Worm (Caenorhabditis elegans): Measurements from ENCODE around the gene C14C6.8.

Gene C14C6.8

DNA sequence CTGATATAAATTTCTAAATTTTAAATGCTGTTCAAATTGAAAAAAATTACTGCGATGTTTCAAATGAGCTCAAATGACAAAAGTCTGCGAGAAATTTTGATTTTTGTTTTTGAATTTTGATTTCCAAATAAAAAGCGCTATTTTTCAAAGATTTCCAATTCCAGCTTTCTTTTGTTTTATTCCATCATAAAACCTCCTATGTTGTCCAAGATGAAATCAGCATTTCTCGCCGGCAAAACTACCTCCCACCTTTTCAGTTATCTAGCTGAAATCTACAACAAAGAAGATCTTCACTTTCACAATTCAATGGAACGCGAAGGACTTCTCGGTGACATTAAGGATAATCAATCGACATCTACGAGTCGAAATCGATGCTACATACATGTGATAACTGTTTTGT, 26.0 kb upstream of the C14C6.8 start, which contains the start of gene K06H6.4:
K06H6.4 (plus strand) TSS at position 301 of the 400 bp plus-strand sequence.
- no peak for TF ChIP-seq egl-5 (tag; optimal IDR thresholded peaks at IDR 0.05)
- no peak for TF ChIP-seq aly-2 (tag; optimal IDR thresholded peaks at IDR 0.05)
- TF ChIP-seq fkh-10 (GFP tag; optimal IDR thresholded peaks at IDR 0.05) = no peak
- TF ChIP-seq unc-39 (tag; optimal IDR thresholded peaks at IDR 0.05) = no peak
- no peak for TF ChIP-seq ceh-82 (tag; optimal IDR thresholded peaks at IDR 0.05)
- TF ChIP-seq lin-39 (tag; optimal IDR thresholded peaks at IDR 0.05) = no peak
- no peak for TF ChIP-seq nhr-11 (tag; optimal IDR thresholded peaks at IDR 0.05)
- no peak for TF ChIP-seq lsy-12 (tag; optimal IDR thresholded peaks at IDR 0.05)
- TF ChIP-seq mml-1 (tag; optimal IDR thresholded peaks at IDR 0.05) = no peak
- no peak for TF ChIP-seq nhr-23 (tag; optimal IDR thresholded peaks at IDR 0.05)
- no peak for TF ChIP-seq tbx-2 (tag; optimal IDR thresholded peaks at IDR 0.05)
- no peak for TF ChIP-seq jun-1 (tag; optimal IDR thresholded peaks at IDR 0.05)
- TF ChIP-seq nhr-77 (tag; optimal IDR thresholded peaks at IDR 0.05) = no peak
- TF ChIP-seq nhr-25 (tag; optimal IDR thresholded peaks at IDR 0.05) = no peak
- no peak for TF ChIP-seq elt-2 (tag; optimal IDR thresholded peaks at IDR 0.05)

DNA sequence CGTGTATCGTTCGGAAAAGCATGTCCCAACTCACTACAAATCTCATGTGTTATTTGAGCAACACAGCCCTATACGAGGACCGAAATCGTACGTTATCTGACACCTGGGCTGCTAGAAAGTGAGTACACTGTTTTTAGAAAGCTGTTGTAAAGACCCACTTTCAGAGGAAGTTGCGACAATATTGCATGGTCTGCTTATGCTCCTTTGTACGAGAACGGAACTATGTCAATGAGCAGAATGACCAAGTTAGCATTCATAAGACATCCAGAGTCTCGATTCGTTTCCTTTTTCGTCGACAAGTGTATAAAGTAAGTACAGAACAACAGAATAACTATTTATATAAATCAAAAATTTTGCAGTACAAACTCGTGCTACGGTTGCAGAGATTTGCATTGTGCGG, 24.0 kb upstream of the C14C6.8 start:
- TF ChIP-seq elt-3 (tag; optimal IDR thresholded peaks at IDR 0.05) (no peak), R02D3.7 (tag; optimal IDR thresholded peaks at IDR 0.05) (no peak), unc-62 (GFP tag; optimal IDR thresholded peaks at IDR 0.05) (no peak), nhr-12 (tag; optimal IDR thresholded peaks at IDR 0.05) (no peak), elt-1 (tag; optimal IDR thresholded peaks at IDR 0.05) (no peak), fos-1 (tag; optimal IDR thresholded peaks at IDR 0.05) (no peak), nhr-11 (tag; optimal IDR thresholded peaks at IDR 0.05) (no peak), ztf-4 (tag; optimal IDR thresholded peaks at IDR 0.05) (no peak), ama-1 (optimal IDR thresholded peaks at IDR 0.05) (no peak), mdl-1 (tag; optimal IDR thresholded peaks at IDR 0.05) (no peak), pqm-1 (tag; optimal IDR thresholded peaks at IDR 0.05) (no peak), fkh-2 (tag; optimal IDR thresholded peaks at IDR 0.05) (no peak), ztf-11 (tag; optimal IDR thresholded peaks at IDR 0.05) (no peak), nhr-237 (tag; optimal IDR thresholded peaks at IDR 0.05) (no peak), hmg-11 (tag; optimal IDR thresholded peaks at IDR 0.05) (no peak), ZK546.5 (tag; optimal IDR thresholded peaks at IDR 0.05) (no peak), daf-12 (tag; optimal IDR thresholded peaks at IDR 0.05) (no peak), lin-15B (tag; optimal IDR thresholded peaks at IDR 0.05) (no peak), nhr-23 (tag; optimal IDR thresholded peaks at IDR 0.05) (no peak)

DNA sequence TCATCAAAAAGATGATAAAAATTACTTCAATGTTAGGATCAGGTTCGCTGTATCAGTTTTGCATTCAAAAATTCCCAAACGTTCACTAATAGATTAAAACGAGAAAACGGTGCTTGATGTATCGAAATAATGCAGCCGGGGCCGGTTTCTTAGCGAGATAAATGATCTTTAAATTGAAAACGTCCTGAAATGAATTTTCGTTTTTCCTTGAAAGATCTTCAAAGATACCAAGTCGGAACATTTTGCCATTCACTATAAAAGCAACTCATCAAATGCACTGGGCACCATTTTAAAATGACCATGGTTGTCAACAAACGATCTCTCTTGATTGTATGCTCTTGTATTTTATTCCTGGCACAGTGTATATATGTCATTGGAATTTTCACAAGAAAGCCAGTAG, 23.1 kb upstream of the C14C6.8 start, which contains the start of gene K06H6.5:
K06H6.5 (plus strand) TSS at position 301 of the 400 bp plus-strand sequence.
- TF ChIP-seq nfya-1 (tag; optimal IDR thresholded peaks at IDR 0.05; ENCODE audit: insufficient read depth) (no peak), jun-1 (tag; optimal IDR thresholded peaks at IDR 0.05) (no peak), nhr-28 (tag; optimal IDR thresholded peaks at IDR 0.05) (no peak), elt-2 (tag; optimal IDR thresholded peaks at IDR 0.05) (no peak), zag-1 (tag; optimal IDR thresholded peaks at IDR 0.05) (no peak), daf-12 (tag; optimal IDR thresholded peaks at IDR 0.05) (no peak)

DNA sequence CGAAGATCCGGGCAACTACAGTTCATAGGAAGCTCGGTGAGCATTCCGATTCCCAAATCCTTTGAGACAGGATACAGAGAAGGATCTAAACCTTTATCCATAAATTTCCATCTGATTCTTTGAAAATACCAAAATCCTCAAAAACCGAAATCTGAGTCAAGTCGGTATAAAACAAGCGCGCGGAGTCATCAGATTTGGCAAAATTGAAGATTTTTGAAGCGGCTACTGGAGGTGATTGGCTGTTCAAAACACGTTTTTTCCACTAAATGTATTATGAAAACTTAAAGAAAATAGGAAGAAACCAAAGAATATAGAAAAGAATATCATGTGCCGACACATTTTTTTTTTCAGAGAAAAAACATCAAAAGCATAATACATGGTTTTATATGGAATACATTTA, 21.7 kb upstream of the C14C6.8 start, which contains the start of gene C14C6.13:
C14C6.13 (minus strand) TSS at position 101 of the 400 bp plus-strand sequence.
- TF ChIP-seq ceh-28 (tag; optimal IDR thresholded peaks at IDR 0.05) (no peak), zag-1 (tag; optimal IDR thresholded peaks at IDR 0.05) (no peak), fos-1 (tag; optimal IDR thresholded peaks at IDR 0.05) (no peak), unc-62 (GFP tag; optimal IDR thresholded peaks at IDR 0.05) (no peak), elt-3 (tag; optimal IDR thresholded peaks at IDR 0.05) (no peak), nhr-25 (tag; optimal IDR thresholded peaks at IDR 0.05) (no peak), lsy-12 (tag; optimal IDR thresholded peaks at IDR 0.05) (no peak), hmg-11 (tag; optimal IDR thresholded peaks at IDR 0.05) (no peak), unc-39 (tag; optimal IDR thresholded peaks at IDR 0.05) (no peak), aly-2 (tag; optimal IDR thresholded peaks at IDR 0.05) (no peak), tbx-2 (tag; optimal IDR thresholded peaks at IDR 0.05) (no peak), egl-5 (tag; optimal IDR thresholded peaks at IDR 0.05) (no peak), fkh-10 (GFP tag; optimal IDR thresholded peaks at IDR 0.05) (no peak)

DNA sequence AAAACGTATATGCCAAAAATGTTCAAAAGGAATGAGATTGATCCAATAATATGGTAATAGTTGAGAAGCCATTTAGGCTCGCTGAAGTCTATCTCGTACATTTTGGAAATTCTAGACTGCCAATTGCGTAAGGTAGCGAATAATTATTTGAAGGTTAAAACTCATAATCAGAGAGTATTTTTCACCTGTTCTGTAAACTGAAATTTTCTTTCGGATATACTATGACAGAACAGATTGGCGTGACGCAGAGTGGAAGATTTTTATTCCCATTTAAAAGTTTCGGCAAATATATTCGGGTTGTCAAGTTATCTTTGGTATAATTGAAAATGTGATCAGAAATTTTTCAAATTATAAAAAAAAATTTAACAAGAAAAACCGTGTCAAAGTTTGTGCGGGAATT, 15.1 kb upstream of the C14C6.8 start, which contains the start of gene sri-72:
sri-72 (minus strand) TSS at position 101 of the 400 bp plus-strand sequence.
- TF ChIP-seq unc-39 (tag; optimal IDR thresholded peaks at IDR 0.05) = no peak
- no peak for TF ChIP-seq nhr-25 (tag; optimal IDR thresholded peaks at IDR 0.05)
- no peak for TF ChIP-seq zag-1 (tag; optimal IDR thresholded peaks at IDR 0.05)
- no peak for TF ChIP-seq ztf-11 (tag; optimal IDR thresholded peaks at IDR 0.05)
- no peak for TF ChIP-seq nhr-28 (tag; optimal IDR thresholded peaks at IDR 0.05)
- TF ChIP-seq unc-62 (GFP tag; optimal IDR thresholded peaks at IDR 0.05) = no peak
- no peak for TF ChIP-seq eor-1 (tag; optimal IDR thresholded peaks at IDR 0.05)
- no peak for TF ChIP-seq skn-1 (tag; optimal IDR thresholded peaks at IDR 0.05)
- no peak for TF ChIP-seq nhr-12 (tag; optimal IDR thresholded peaks at IDR 0.05)
- TF ChIP-seq fkh-10 (GFP tag; optimal IDR thresholded peaks at IDR 0.05) = no peak
- no peak for TF ChIP-seq mml-1 (tag; optimal IDR thresholded peaks at IDR 0.05)
- no peak for TF ChIP-seq elt-1 (tag; optimal IDR thresholded peaks at IDR 0.05)
